Fruit fly (Drosophila melanogaster): ENCODE results near the gene Cdk8.
A peak's percentile ranks its signal among the peaks of the same experiment; 100 is the strongest.

Gene Cdk8

dm6 chr3L:9850114-9850513 is 11.6 kb upstream of the Cdk8 start:
- TF ChIP-seq CG8478 (optimal IDR thresholded peaks at IDR 0.05) (no peak), CTCF (optimal IDR thresholded peaks at IDR 0.05) (no peak)

dm6 chr3L:9848744-9849143 is 10.3 kb upstream of the Cdk8 start:
- TF ChIP-seq CTCF (optimal IDR thresholded peaks at IDR 0.05) (no peak), CG8478 (optimal IDR thresholded peaks at IDR 0.05) (no peak)

- TF ChIP-seq CTCF (optimal IDR thresholded peaks at IDR 0.05) (no peak), CG8478 (optimal IDR thresholded peaks at IDR 0.05) (no peak)
Observed at dm6 chr3L:9847420-9847977, 9.0 kb upstream of the Cdk8 start.

dm6 chr3L:9846577-9847342 is 8.3 kb upstream of the Cdk8 start:
- TF ChIP-seq CTCF (optimal IDR thresholded peaks at IDR 0.05) (no peak), CG8478 (optimal IDR thresholded peaks at IDR 0.05) (no peak)

- TF ChIP-seq CG8478 (optimal IDR thresholded peaks at IDR 0.05) (no peak), CTCF (optimal IDR thresholded peaks at IDR 0.05) (no peak)
Observed at dm6 chr3L:9845980-9846538, 7.6 kb upstream of the Cdk8 start.

- TF ChIP-seq CTCF (optimal IDR thresholded peaks at IDR 0.05) (no peak), CG8478 (optimal IDR thresholded peaks at IDR 0.05) (no peak)
Observed at dm6 chr3L:9842043-9842442, 3.6 kb upstream of the Cdk8 start.

dm6 chr3L:9840710-9841109 is 2.2 kb upstream of the Cdk8 start:
- no peak for TF ChIP-seq CTCF (optimal IDR thresholded peaks at IDR 0.05)
- TF ChIP-seq CG8478 (optimal IDR thresholded peaks at IDR 0.05): no peak

- TF ChIP-seq CG8478 (optimal IDR thresholded peaks at IDR 0.05) (no peak), CTCF (optimal IDR thresholded peaks at IDR 0.05) (no peak)
Observed at dm6 chr3L:9837053-9837452, 1.4 kb downstream of the Cdk8 start.

dm6 chr3L:9836524-9837047 is 1.9 kb downstream of the Cdk8 start, which contains the start of gene I-2:
I-2 (minus strand) TSS chr3L:9836805.
- TF ChIP-seq CTCF (optimal IDR thresholded peaks at IDR 0.05) (peak in 1 of 2 experiments; percentile 28), CG8478 (optimal IDR thresholded peaks at IDR 0.05) (no peak)

dm6 chr3L:9832125-9832524 is 6.3 kb downstream of the Cdk8 start:
- TF ChIP-seq CTCF (optimal IDR thresholded peaks at IDR 0.05): no peak
- no peak for TF ChIP-seq CG8478 (optimal IDR thresholded peaks at IDR 0.05)

- TF ChIP-seq CG8478 (optimal IDR thresholded peaks at IDR 0.05) (no peak), CTCF (optimal IDR thresholded peaks at IDR 0.05) (no peak)
Observed at dm6 chr3L:9829639-9830341, 8.7 kb downstream of the Cdk8 start.

dm6 chr3L:9829154-9829553 is 9.3 kb downstream of the Cdk8 start:
- TF ChIP-seq CG8478 (optimal IDR thresholded peaks at IDR 0.05): no peak
- TF ChIP-seq CTCF (optimal IDR thresholded peaks at IDR 0.05): no peak

- no peak for TF ChIP-seq CG8478 (optimal IDR thresholded peaks at IDR 0.05)
- TF ChIP-seq CTCF (optimal IDR thresholded peaks at IDR 0.05): peak in 1 of 2 experiments; percentile 5
Observed at dm6 chr3L:9824226-9824625, 14.2 kb downstream of the Cdk8 start.

- TF ChIP-seq CTCF (optimal IDR thresholded peaks at IDR 0.05) (no peak), CG8478 (optimal IDR thresholded peaks at IDR 0.05) (no peak)
Observed at dm6 chr3L:9823797-9824196, 14.7 kb downstream of the Cdk8 start, which contains the start of gene Ilp5. Ilp5 (minus strand) TSS chr3L:9823897.

- TF ChIP-seq CTCF (optimal IDR thresholded peaks at IDR 0.05) (no peak), CG8478 (optimal IDR thresholded peaks at IDR 0.05) (no peak)
Observed at dm6 chr3L:9821138-9821681, 17.3 kb downstream of the Cdk8 start.

All from S2 (cell line).